Fruit fly (Drosophila melanogaster) whole organism, embryonic: Measurements from ENCODE around the gene CG34126.
A peak's percentile ranks its signal among the peaks of the same experiment; 100 is the strongest.

Experiments
- Adf1 ChIP-seq: fragments of 200-800 bp; sonication (Bioruptor generic); IDR thresholded peaks from 2 replicates; pipeline ENCODE4 v1.3.6; 2022; ENCODE audit warnings: missing biosample characterization, missing genetic modification characterization
- Awh ChIP-seq: fragments of 200-800 bp; sonication (Bioruptor generic); IDR thresholded peaks from 2 replicates; pipeline ENCODE4, ENCODE4 v1.3.6; 2022; ENCODE audit warnings: missing biosample characterization, missing genetic modification characterization
- CG10462 ChIP-seq: fragments of 200-800 bp; sonication (Bioruptor generic); optimal IDR thresholded peaks from 2 replicates; lab custom pipeline; 2016; ENCODE audit warnings: missing biosample characterization, missing genetic modification characterization
- CG11723 ChIP-seq: fragments of 200-800 bp; sonication (Bioruptor generic); optimal IDR thresholded peaks from 2 replicates; lab custom pipeline; 2017; ENCODE audit warnings: missing biosample characterization, mild to moderate bottlenecking, missing genetic modification characterization
- CG13287 ChIP-seq: fragments of 200-800 bp; sonication (Bioruptor generic); IDR thresholded peaks from 2 replicates; pipeline ENCODE4 v1.3.6; 2022; ENCODE audit warnings: missing biosample characterization, missing genetic modification characterization; ENCODE audit not compliant: partially characterized antibody
- CG14860 ChIP-seq: fragments of 200-800 bp; sonication (Bioruptor generic); IDR thresholded peaks from 3 replicates; pipeline ENCODE4 v1.3.6; 2022; ENCODE audit warnings: missing biosample characterization, missing genetic modification characterization; ENCODE audit not compliant: partially characterized antibody
- CG1603 ChIP-seq: fragments of 200-800 bp; sonication (Bioruptor generic); optimal IDR thresholded peaks from 2 replicates; lab custom pipeline; 2019; ENCODE audit warnings: missing biosample characterization, mild to moderate bottlenecking, missing genetic modification characterization, moderate library complexity
- CG17829 ChIP-seq: fragments of 200-800 bp; optimal IDR thresholded peaks from 2 replicates; lab custom pipeline; 2019; ENCODE audit warnings: missing biosample characterization, mild to moderate bottlenecking, missing genetic modification characterization, moderate library complexity
- CG17912 ChIP-seq: fragments of 200-800 bp; sonication (Bioruptor generic); optimal IDR thresholded peaks from 2 replicates; lab custom pipeline; 2018; ENCODE audit warnings: missing biosample characterization, mild to moderate bottlenecking, missing genetic modification characterization
- CG31224 ChIP-seq: fragments of 200-800 bp; sonication (Bioruptor generic); IDR thresholded peaks from 2 replicates; pipeline ENCODE4 v1.3.6; 2022; ENCODE audit warnings: missing biosample characterization, missing genetic modification characterization
- CG4360 ChIP-seq: fragments of 200-800 bp; sonication (Bioruptor generic); IDR thresholded peaks from 2 replicates; pipeline ENCODE4 v1.3.6; 2022; ENCODE audit warnings: missing biosample characterization, missing genetic modification characterization
- CG7745 ChIP-seq: fragments of 200-800 bp; sonication (Bioruptor generic); optimal IDR thresholded peaks from 2 replicates; lab custom pipeline; 2018; ENCODE audit warnings: missing biosample characterization, mild to moderate bottlenecking, missing genetic modification characterization, moderate library complexity
- CG8281 ChIP-seq: fragments of 200-800 bp; sonication (Bioruptor generic); optimal IDR thresholded peaks from 2 replicates; lab custom pipeline; 2018; ENCODE audit warnings: missing biosample characterization, mild to moderate bottlenecking, missing genetic modification characterization, moderate library complexity
- CG9727 ChIP-seq: fragments of 200-800 bp; sonication (Bioruptor generic); optimal IDR thresholded peaks from 3 replicates; lab custom pipeline; 2017; ENCODE audit warnings: missing biosample characterization, mild to moderate bottlenecking, missing genetic modification characterization
- Drgx ChIP-seq: fragments of 200-800 bp; sonication (Bioruptor generic); IDR thresholded peaks from 2 replicates; pipeline ENCODE4 v1.3.6; 2022; ENCODE audit warnings: missing biosample characterization, missing genetic modification characterization
- E2f2 ChIP-seq: fragments of 200-800 bp; sonication (Bioruptor generic); IDR thresholded peaks from 2 replicates; pipeline ENCODE4 v1.3.6; 2022; ENCODE audit warnings: missing biosample characterization, missing genetic modification characterization
- Fer1 ChIP-seq: fragments of 200-800 bp; sonication (Bioruptor generic); optimal IDR thresholded peaks from 2 replicates; lab custom pipeline; 2017; ENCODE audit warnings: missing biosample characterization, mild to moderate bottlenecking, missing genetic modification characterization
- Gsc ChIP-seq: fragments of 200-800 bp; sonication (Bioruptor generic); IDR thresholded peaks from 2 replicates; pipeline ENCODE4 v1.3.6; 2022; ENCODE audit warnings: missing biosample characterization, missing genetic modification characterization
- HHEX ChIP-seq: fragments of 200-800 bp; sonication (Bioruptor generic); optimal IDR thresholded peaks from 3 replicates; lab custom pipeline; 2017; ENCODE audit warnings: missing biosample characterization, mild to moderate bottlenecking, missing genetic modification characterization, missing genetic modification reagents
- HLH4C ChIP-seq: fragments of 200-800 bp; sonication (Bioruptor generic); IDR thresholded peaks from 3 replicates; pipeline ENCODE4 v1.3.6; 2022; ENCODE audit warnings: missing biosample characterization, missing genetic modification characterization; ENCODE audit not compliant: partially characterized antibody
- Hand ChIP-seq: fragments of 200-800 bp; sonication (Bioruptor generic); optimal IDR thresholded peaks from 2 replicates; lab custom pipeline; 2017; ENCODE audit warnings: mild to moderate bottlenecking, missing biosample characterization, missing genetic modification reagents, missing genetic modification characterization
- Kr ChIP-seq: fragments of 200-800 bp; sonication (Bioruptor generic); optimal IDR thresholded peaks from 2 replicates; lab custom pipeline; 2017; ENCODE audit warnings: missing biosample characterization, mild to moderate bottlenecking, missing genetic modification characterization
- Lpt ChIP-seq: fragments of >200 bp; optimal IDR thresholded peaks from 2 replicates; lab custom pipeline; 2018; ENCODE audit warnings: missing biosample characterization, missing genetic modification characterization
- MESR4 ChIP-seq: fragments of 200-800 bp; sonication (Bioruptor generic); optimal IDR thresholded peaks from 2 replicates; lab custom pipeline; 2018; ENCODE audit warnings: missing biosample characterization, mild to moderate bottlenecking, missing genetic modification characterization, moderate library complexity
- NK7.1 ChIP-seq: fragments of 200-800 bp; sonication (Bioruptor generic); optimal IDR thresholded peaks from 3 replicates; lab custom pipeline; 2016; ENCODE audit warnings: missing biosample characterization, missing genetic modification characterization
- Nf-YB ChIP-seq: fragments of 200-800 bp; sonication (Bioruptor generic); optimal IDR thresholded peaks from 3 replicates; lab custom pipeline; 2019; ENCODE audit warnings: missing biosample characterization, mild to moderate bottlenecking, missing genetic modification characterization, moderate library complexity
- NfI ChIP-seq: fragments of 200-800 bp; sonication (Bioruptor generic); optimal IDR thresholded peaks from 3 replicates; lab custom pipeline; 2018; ENCODE audit warnings: missing biosample characterization, mild to moderate bottlenecking, missing genetic modification characterization, moderate library complexity
- Xrp1 ChIP-seq: fragments of 200-800 bp; sonication (Bioruptor generic); IDR thresholded peaks from 2 replicates; pipeline ENCODE4 v1.3.6; 2022; ENCODE audit warnings: missing biosample characterization, missing genetic modification characterization
- ara ChIP-seq: fragments of 200-800 bp; sonication (Bioruptor generic); IDR thresholded peaks from 2 replicates; pipeline ENCODE4 v1.3.6; 2022; ENCODE audit warnings: missing biosample characterization, missing genetic modification characterization
- ase ChIP-seq: fragments of 200-800 bp; sonication (Bioruptor generic); IDR thresholded peaks from 3 replicates; pipeline ENCODE4 v1.3.6; 2022; ENCODE audit warnings: missing biosample characterization, missing genetic modification characterization
- caup ChIP-seq: fragments of 200-800 bp; sonication (Bioruptor generic); optimal IDR thresholded peaks from 3 replicates; lab custom pipeline; 2017; ENCODE audit warnings: missing biosample characterization, mild to moderate bottlenecking, missing genetic modification characterization, moderate library complexity; ENCODE audit not compliant: severe bottlenecking
- fd102C ChIP-seq: fragments of 200-800 bp; sonication (Bioruptor generic); optimal IDR thresholded peaks from 2 replicates; lab custom pipeline; 2018; ENCODE audit warnings: missing biosample characterization, mild to moderate bottlenecking, missing genetic modification characterization, moderate library complexity
- gem ChIP-seq: fragments of 200-800 bp; sonication (Bioruptor generic); optimal IDR thresholded peaks from 2 replicates; lab custom pipeline; 2019; ENCODE audit warnings: missing biosample characterization, mild to moderate bottlenecking, missing genetic modification characterization, moderate library complexity
- hkb ChIP-seq, 2 experiments: fragments of 200-800 bp in 1 of 2; fragments of >200 bp in 1 of 2; sonication (Bioruptor generic) in 1 of 2; IDR thresholded peaks in 1 of 2; optimal IDR thresholded peaks in 1 of 2; 2 replicates each; pipeline versions ENCODE4 v1.3.6 to Lab custom; 2017 to 2022; ENCODE audit warnings: missing biosample characterization in 1 of 2, missing genetic modification characterization in 1 of 2
- ken ChIP-seq: fragments of 200-800 bp; sonication (Bioruptor generic); IDR thresholded peaks from 3 replicates; pipeline ENCODE4 v1.3.6; 2022; ENCODE audit warnings: missing biosample characterization, missing genetic modification characterization
- lilli ChIP-seq: fragments of 200-800 bp; sonication (Bioruptor generic); optimal IDR thresholded peaks from 3 replicates; lab custom pipeline; 2016; ENCODE audit warnings: missing biosample characterization, missing genetic modification characterization
- oc ChIP-seq: fragments of 200-800 bp; sonication (Bioruptor generic); optimal IDR thresholded peaks from 2 replicates; lab custom pipeline; 2018; ENCODE audit warnings: missing biosample characterization, mild to moderate bottlenecking, missing genetic modification characterization, moderate library complexity
- odd ChIP-seq: fragments of 200-800 bp; sonication (Bioruptor generic); optimal IDR thresholded peaks from 2 replicates; lab custom pipeline; 2017; ENCODE audit warnings: missing biosample characterization, mild to moderate bottlenecking, missing genetic modification characterization
- pan ChIP-seq, 4 experiments: fragments of >200 bp in 3 of 4; fragments of 200-800 bp in 1 of 4; sonication (Bioruptor generic) in 1 of 4; optimal IDR thresholded peaks in 3 of 4; IDR thresholded peaks in 1 of 4; 2 replicates each; pipeline versions ENCODE4 v1.3.6 to Lab custom; 2017 to 2022; ENCODE audit warnings: missing biosample characterization in 2 of 4, missing genetic modification characterization in 2 of 4, mixed read lengths in 1 of 4
- pho ChIP-seq: fragments of 200-800 bp; sonication (Bioruptor generic); optimal IDR thresholded peaks from 2 replicates; lab custom pipeline; 2016; ENCODE audit warnings: missing biosample characterization, missing genetic modification characterization
- rib ChIP-seq: fragments of 200-800 bp; sonication (Bioruptor generic); IDR thresholded peaks from 2 replicates; pipeline ENCODE4 v1.3.6; 2022; ENCODE audit warnings: missing biosample characterization, missing genetic modification characterization
- run ChIP-seq: fragments of 200-800 bp; sonication (Bioruptor generic); optimal IDR thresholded peaks from 3 replicates; lab custom pipeline; 2018; ENCODE audit warnings: missing biosample characterization, mild to moderate bottlenecking, missing genetic modification characterization
- shn ChIP-seq: fragments of 200-800 bp; sonication (Bioruptor generic); optimal IDR thresholded peaks from 3 replicates; lab custom pipeline; 2016; ENCODE audit warnings: missing biosample characterization, missing genetic modification characterization
- sima ChIP-seq: fragments of 200-800 bp; sonication (Bioruptor generic); optimal IDR thresholded peaks from 2 replicates; lab custom pipeline; 2016; ENCODE audit warnings: missing biosample characterization, missing genetic modification characterization
- sna ChIP-seq: fragments of 200-800 bp; sonication (Bioruptor generic); IDR thresholded peaks from 2 replicates; pipeline ENCODE4 v1.3.6; 2022; ENCODE audit warnings: missing biosample characterization, missing genetic modification characterization; ENCODE audit not compliant: partially characterized antibody
- so ChIP-seq: fragments of 200-800 bp; sonication (Bioruptor generic); IDR thresholded peaks from 3 replicates; pipeline ENCODE4 v1.3.6; 2022; ENCODE audit warnings: missing biosample characterization, missing genetic modification characterization
- sug ChIP-seq: fragments of 200-800 bp; optimal IDR thresholded peaks from 2 replicates; lab custom pipeline; 2019; ENCODE audit warnings: missing biosample characterization, mild to moderate bottlenecking, missing genetic modification characterization, moderate library complexity

Gene CG34126

dm6 chr2L:4981278-4981966 lies at the start of gene CG34126, which contains the start of gene CG8892:
CG34126 (plus strand) TSS chr2L:4981614.
CG8892 (minus strand) TSS chr2L:4981592.
- TF ChIP-seq CG11723 (peak; percentile 96), Awh (GFP tag; lab: Robert Waterston, UW) (peak; percentile 81), CG17912 (GFP tag; lab: Kevin White, UChicago) (peak; percentile 82), run (tag; lab: Kevin White, UChicago) (peak; percentile 82), rib (GFP tag; lab: Robert Waterston, UW) (peak; percentile 93), Nf-YB (GFP tag; lab: Kevin White, UChicago) (peak; percentile 81), MESR4 (GFP tag; lab: Kevin White, UChicago) (peak; percentile 66), NfI (GFP tag; lab: Kevin White, UChicago) (peak; percentile 98), sima (GFP tag; lab: Kevin White, UChicago) (peak; percentile 83), CG31224 (GFP tag; lab: Robert Waterston, UW) (peak; percentile 92), CG8281 (peak; percentile 87), lilli (GFP tag; lab: Kevin White, UChicago) (peak; percentile 98), shn (GFP tag; lab: Kevin White, UChicago) (peak; percentile 96), Drgx (GFP tag; lab: Robert Waterston, UW) (peak; percentile 91), sna (GFP tag; lab: Robert Waterston, UW) (no peak), ara (peak; percentile 94), hkb (optimal IDR thresholded peaks at IDR 0.05; lab: Kevin White, UChicago) (peak; percentile 93), hkb (GFP tag; IDR thresholded peaks at IDR 0.05; lab: Robert Waterston, UW) (peak; percentile 92), E2f2 (GFP tag; lab: Robert Waterston, UW) (peak; percentile 75), CG4360 (GFP tag; lab: Robert Waterston, UW) (peak; percentile 45; the same call in 1 of the 2 replicates), Xrp1 (GFP tag; lab: Robert Waterston, UW) (peak; percentile 98), Fer1 (GFP tag; lab: Kevin White, UChicago) (peak; percentile 97), Gsc (GFP tag; lab: Robert Waterston, UW) (peak; percentile 95), odd (GFP tag; lab: Kevin White, UChicago) (peak; percentile 90), Hand (GFP tag; lab: Kevin White, UChicago) (peak; percentile 82), CG7745 (tag; lab: Kevin White, UChicago) (no peak), HLH4C (0 out of 3 replicates have a peak, but pooled peaks have one; percentile 28), NK7.1 (GFP tag; lab: Kevin White, UChicago) (peak; percentile 82), CG17829 (tag; lab: Kevin White, UChicago) (peak; percentile 98), fd102C (GFP tag; lab: Kevin White, UChicago) (peak; percentile 68), Adf1 (peak; percentile 80), oc (tag; lab: Kevin White, UChicago) (peak; percentile 89), CG14860 (GFP tag; lab: Robert Waterston, UW) (no peak), CG9727 (GFP tag; lab: Kevin White, UChicago) (peak; percentile 97), CG10462 (GFP tag; lab: Kevin White, UChicago) (peak; percentile 97), CG13287 (GFP tag; lab: Robert Waterston, UW) (peak; percentile 30; the same call in 1 of the 2 replicates), pho (GFP tag; lab: Kevin White, UChicago) (peak; percentile 97), Kr (GFP tag; lab: Kevin White, UChicago) (peak; percentile 61), sug (tag; lab: Kevin White, UChicago) (peak; percentile 97), pan (optimal IDR thresholded peaks at IDR 0.05; lab: Kevin White, UChicago) (no peak), pan (GFP tag; optimal IDR thresholded peaks at IDR 0.05 in 1 of 2, IDR thresholded peaks at IDR 0.05 in 1 of 2) (peak in 1 of 2 experiments; percentile 94), ase (GFP tag; lab: Robert Waterston, UW) (peak; percentile 92), CG1603 (tag; lab: Kevin White, UChicago) (peak; percentile 85), gem (tag; lab: Kevin White, UChicago) (peak; percentile 98), Lpt (GFP tag; lab: Kevin White, UChicago) (no peak), ken (GFP tag; lab: Robert Waterston, UW) (peak; percentile 98), HHEX (GFP tag; lab: Kevin White, UChicago) (peak; percentile 97), so (peak; percentile 95), caup (peak; percentile 96)
